Worm (Caenorhabditis elegans) whole organism, L1 larva: ENCODE results near the gene F22H10.6.

Experiments
- F16B12.6 ChIP-seq: fragments of 150-350 bp; optimal IDR thresholded peaks from 2 replicates; lab custom pipeline; 2014; ENCODE audit warnings: missing biosample characterization, missing genetic modification characterization
- aha-1 ChIP-seq: fragments of 150-350 bp; optimal IDR thresholded peaks from 2 replicates; lab custom pipeline; 2014; ENCODE audit warnings: missing biosample characterization, missing genetic modification characterization
- nhr-28 ChIP-seq: fragments of 150-350 bp; optimal IDR thresholded peaks from 2 replicates; lab custom pipeline; 2014; ENCODE audit warnings: missing biosample characterization, missing genetic modification characterization
- nhr-77 ChIP-seq: fragments of 150-350 bp; optimal IDR thresholded peaks from 2 replicates; lab custom pipeline; 2014; ENCODE audit warnings: missing biosample characterization, missing genetic modification characterization
- nhr-90 ChIP-seq: sonication (generic microtip); optimal IDR thresholded peaks from 2 replicates; lab custom pipeline; 2016; ENCODE audit warnings: mild to moderate bottlenecking, missing genetic modification characterization, missing compliant biosample characterization; ENCODE audit not compliant: poor library complexity
- pqm-1 ChIP-seq: sonication (generic microtip); optimal IDR thresholded peaks from 3 replicates; lab custom pipeline; 2017; ENCODE audit warnings: missing biosample characterization, missing genetic modification characterization
- snpc-4 ChIP-seq: fragments of 150-350 bp; optimal IDR thresholded peaks from 2 replicates; lab custom pipeline; 2014; ENCODE audit warnings: missing biosample characterization, missing genetic modification characterization
- unc-62 ChIP-seq: fragments of 150-350 bp; optimal IDR thresholded peaks from 2 replicates; lab custom pipeline; 2014; ENCODE audit warnings: missing biosample characterization, missing genetic modification reagents, missing genetic modification characterization

ce11 chrX:16698074-16698473, 6.9 kb upstream of the F22H10.6 start:
- TF ChIP-seq aha-1 (tag; lab: Kevin White, UChicago), result no peak
- no peak for TF ChIP-seq snpc-4 (tag; lab: Kevin White, UChicago)
- TF ChIP-seq nhr-28 (tag; lab: Kevin White, UChicago), result no peak
- no peak for TF ChIP-seq F16B12.6 (tag; lab: Kevin White, UChicago)
- TF ChIP-seq nhr-77 (tag; lab: Kevin White, UChicago), result no peak
- TF ChIP-seq unc-62 (GFP tag; lab: Kevin White, UChicago), result no peak
- TF ChIP-seq nhr-90 (tag; lab: Kevin White, UChicago), result no peak
- no peak for TF ChIP-seq pqm-1 (tag; lab: Kevin White, UChicago)
